Fruit fly (Drosophila melanogaster): Measurements from ENCODE around the gene CG32712.

DNA sequence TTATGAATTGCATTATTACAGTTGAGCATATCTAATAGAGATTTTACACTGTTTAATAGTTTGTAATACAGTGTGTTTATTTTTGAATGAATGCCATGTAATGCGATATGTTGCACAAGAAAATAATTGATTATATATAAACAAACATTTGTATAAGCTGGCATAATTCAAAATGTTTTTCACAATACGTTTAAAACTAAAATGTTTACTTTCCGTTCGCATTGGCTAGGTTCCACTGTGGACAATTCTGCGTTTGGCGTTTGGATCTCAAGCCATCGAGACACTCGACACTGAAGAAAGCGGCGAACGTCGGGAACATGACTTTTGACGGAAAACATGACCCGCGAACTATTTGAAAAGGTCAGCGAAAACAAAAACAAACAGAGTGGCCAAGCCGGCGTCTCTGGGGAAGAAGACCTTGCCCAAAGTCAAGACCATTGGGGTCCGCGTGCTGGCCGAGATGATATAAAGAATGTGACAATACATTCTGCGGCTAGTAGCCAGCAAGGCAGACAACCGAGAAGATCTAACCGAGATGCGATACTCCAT lies 39.8 kb upstream of the CG32712 start, which contains the start of gene Cp7Fb:
- TF ChIP-seq CG8478 (optimal IDR thresholded peaks at IDR 0.05) (no peak), CTCF (optimal IDR thresholded peaks at IDR 0.05) (no peak)

All from S2 (cell line).